Worm (Caenorhabditis elegans): Measurements from ENCODE around the gene lmp-1.
A peak's percentile ranks its signal among the peaks of the same experiment; 100 is the strongest.

lmp-1 gene

ce11 chrX:6385185-6385584 lies 7.7 kb upstream of the lmp-1 start, which contains the start of gene igdb-3:
TSS of gene igdb-3 (plus strand) at chrX:6385485.
- no peak for TF ChIP-seq aly-1 (tag; optimal IDR thresholded peaks at IDR 0.05)
- no peak for TF ChIP-seq hmbx-1 (tag; optimal IDR thresholded peaks at IDR 0.05)
- TF ChIP-seq sea-1 (GFP tag; conservative IDR thresholded peaks at IDR 0.05): no peak
- TF ChIP-seq tbx-11 (GFP tag; IDR thresholded peaks at IDR 0.05): no peak
- no peak for TF ChIP-seq hnd-1 (tag; optimal IDR thresholded peaks at IDR 0.05)
- TF ChIP-seq flt-1 (GFP tag; IDR thresholded peaks at IDR 0.05): no peak
- TF ChIP-seq tra-4 (tag; optimal IDR thresholded peaks at IDR 0.05): no peak
- TF ChIP-seq pes-1 (GFP tag; IDR thresholded peaks at IDR 0.05): no peak
- TF ChIP-seq tbx-37 (GFP tag; conservative IDR thresholded peaks at IDR 0.05): no peak
- TF ChIP-seq ama-1 (optimal IDR thresholded peaks at IDR 0.05): no peak

- TF ChIP-seq tbx-11 (GFP tag; IDR thresholded peaks at IDR 0.05) (no peak), ceh-13 (GFP tag; optimal IDR thresholded peaks at IDR 0.05) (no peak), hnd-1 (tag; optimal IDR thresholded peaks at IDR 0.05) (no peak), ceh-36 (tag; optimal IDR thresholded peaks at IDR 0.05) (no peak), ets-7 (tag; optimal IDR thresholded peaks at IDR 0.05) (no peak), tbx-37 (GFP tag; conservative IDR thresholded peaks at IDR 0.05) (no peak), hmbx-1 (tag; optimal IDR thresholded peaks at IDR 0.05) (no peak), flt-1 (GFP tag; IDR thresholded peaks at IDR 0.05) (no peak), ama-1 (optimal IDR thresholded peaks at IDR 0.05) (no peak), B0310.2 (tag; optimal IDR thresholded peaks at IDR 0.05) (no peak)
Measured at ce11 chrX:6384537-6384936, 7.1 kb upstream of the lmp-1 start.

- TF ChIP-seq aly-1 (tag; optimal IDR thresholded peaks at IDR 0.05) (no peak), pes-1 (GFP tag; IDR thresholded peaks at IDR 0.05) (no peak), hnd-1 (tag; optimal IDR thresholded peaks at IDR 0.05) (no peak), ceh-13 (GFP tag; optimal IDR thresholded peaks at IDR 0.05) (no peak), flt-1 (GFP tag; IDR thresholded peaks at IDR 0.05) (no peak), hmg-4 (GFP tag; optimal IDR thresholded peaks at IDR 0.05) (no peak), B0310.2 (tag; optimal IDR thresholded peaks at IDR 0.05) (no peak), tbx-37 (GFP tag; conservative IDR thresholded peaks at IDR 0.05) (no peak), tra-4 (tag; optimal IDR thresholded peaks at IDR 0.05) (no peak), ceh-36 (tag; optimal IDR thresholded peaks at IDR 0.05) (no peak), hmbx-1 (tag; optimal IDR thresholded peaks at IDR 0.05) (no peak), ama-1 (optimal IDR thresholded peaks at IDR 0.05) (no peak), tbx-11 (GFP tag; IDR thresholded peaks at IDR 0.05) (no peak), ets-7 (tag; optimal IDR thresholded peaks at IDR 0.05) (no peak)
Measured at ce11 chrX:6382930-6383329, 5.4 kb upstream of the lmp-1 start.

ce11 chrX:6378363-6378762 lies 879 bp upstream of the lmp-1 start:
- peak; percentile 62 for TF ChIP-seq aly-1 (tag; optimal IDR thresholded peaks at IDR 0.05)
- no peak for TF ChIP-seq ama-1 (optimal IDR thresholded peaks at IDR 0.05)
- no peak for TF ChIP-seq tra-4 (tag; optimal IDR thresholded peaks at IDR 0.05)
- no peak; the same call in 1 of the 2 replicates for TF ChIP-seq pes-1 (GFP tag; IDR thresholded peaks at IDR 0.05)
- TF ChIP-seq sea-1 (GFP tag; conservative IDR thresholded peaks at IDR 0.05): peak; percentile 72; the same call in 1 of the 2 replicates
- no peak for TF ChIP-seq tbx-11 (GFP tag; IDR thresholded peaks at IDR 0.05)
- TF ChIP-seq ceh-36 (tag; optimal IDR thresholded peaks at IDR 0.05): no peak
- no peak for TF ChIP-seq hmbx-1 (tag; optimal IDR thresholded peaks at IDR 0.05)
- no peak for TF ChIP-seq flt-1 (GFP tag; IDR thresholded peaks at IDR 0.05)
- peak; percentile 72 for TF ChIP-seq hmg-4 (GFP tag; optimal IDR thresholded peaks at IDR 0.05)
- TF ChIP-seq F13C5.2 (tag; optimal IDR thresholded peaks at IDR 0.05): peak; percentile 56
- TF ChIP-seq B0310.2 (tag; optimal IDR thresholded peaks at IDR 0.05): no peak
- no peak for TF ChIP-seq tbx-37 (GFP tag; conservative IDR thresholded peaks at IDR 0.05)
- no peak for TF ChIP-seq hnd-1 (tag; optimal IDR thresholded peaks at IDR 0.05)

- TF ChIP-seq ets-7 (tag; optimal IDR thresholded peaks at IDR 0.05): no peak
- TF ChIP-seq B0310.2 (tag; optimal IDR thresholded peaks at IDR 0.05): no peak
- TF ChIP-seq pes-1 (GFP tag; IDR thresholded peaks at IDR 0.05): no peak
Measured at ce11 chrX:6374451-6374850, 3.0 kb downstream of the lmp-1 start, which contains the start of gene C03B1.1. TSS of gene C03B1.1 (plus strand) at chrX:6374751.

- no peak for TF ChIP-seq pes-1 (GFP tag; IDR thresholded peaks at IDR 0.05)
- no peak for TF ChIP-seq scrt-1 (GFP tag; IDR thresholded peaks at IDR 0.05)
- no peak for TF ChIP-seq tbx-11 (GFP tag; IDR thresholded peaks at IDR 0.05)
- TF ChIP-seq tbx-37 (GFP tag; conservative IDR thresholded peaks at IDR 0.05): no peak
- TF ChIP-seq flt-1 (GFP tag; IDR thresholded peaks at IDR 0.05): no peak
- no peak for TF ChIP-seq hnd-1 (tag; optimal IDR thresholded peaks at IDR 0.05)
- TF ChIP-seq F13C5.2 (tag; optimal IDR thresholded peaks at IDR 0.05): no peak
- no peak for TF ChIP-seq ets-7 (tag; optimal IDR thresholded peaks at IDR 0.05)
Measured at ce11 chrX:6373348-6373747, 4.1 kb downstream of the lmp-1 start, which contains the start of gene C03B1.17. TSS of gene C03B1.17 (plus strand) at chrX:6373648.

ce11 chrX:6371192-6372116 lies 6.0 kb downstream of the lmp-1 start:
- TF ChIP-seq tra-4 (tag; optimal IDR thresholded peaks at IDR 0.05) (peak; percentile 28), hnd-1 (tag; optimal IDR thresholded peaks at IDR 0.05) (peak; percentile 66), sea-1 (GFP tag; conservative IDR thresholded peaks at IDR 0.05) (peak; percentile 79), F13C5.2 (tag; optimal IDR thresholded peaks at IDR 0.05) (peak; percentile 62), hmbx-1 (tag; optimal IDR thresholded peaks at IDR 0.05) (peak; percentile 64), ama-1 (optimal IDR thresholded peaks at IDR 0.05) (no peak), ets-7 (tag; optimal IDR thresholded peaks at IDR 0.05) (no peak), scrt-1 (GFP tag; IDR thresholded peaks at IDR 0.05) (peak; percentile 88), hmg-4 (GFP tag; optimal IDR thresholded peaks at IDR 0.05) (peak; percentile 85), tbx-37 (GFP tag; conservative IDR thresholded peaks at IDR 0.05) (peak; percentile 90), ceh-13 (GFP tag; optimal IDR thresholded peaks at IDR 0.05) (peak; percentile 73), aly-1 (tag; optimal IDR thresholded peaks at IDR 0.05) (peak; percentile 33), flt-1 (GFP tag; IDR thresholded peaks at IDR 0.05) (peak; percentile 82), tbx-11 (GFP tag; IDR thresholded peaks at IDR 0.05) (peak; percentile 88), B0310.2 (tag; optimal IDR thresholded peaks at IDR 0.05) (peak; percentile 58), ceh-36 (tag; optimal IDR thresholded peaks at IDR 0.05) (peak; percentile 81), pes-1 (GFP tag; IDR thresholded peaks at IDR 0.05) (peak; percentile 92)

Data from whole organism, early embryonic.